Worm (Caenorhabditis elegans): ENCODE measurements around the gene osm-5.

osm-5 gene

DNA sequence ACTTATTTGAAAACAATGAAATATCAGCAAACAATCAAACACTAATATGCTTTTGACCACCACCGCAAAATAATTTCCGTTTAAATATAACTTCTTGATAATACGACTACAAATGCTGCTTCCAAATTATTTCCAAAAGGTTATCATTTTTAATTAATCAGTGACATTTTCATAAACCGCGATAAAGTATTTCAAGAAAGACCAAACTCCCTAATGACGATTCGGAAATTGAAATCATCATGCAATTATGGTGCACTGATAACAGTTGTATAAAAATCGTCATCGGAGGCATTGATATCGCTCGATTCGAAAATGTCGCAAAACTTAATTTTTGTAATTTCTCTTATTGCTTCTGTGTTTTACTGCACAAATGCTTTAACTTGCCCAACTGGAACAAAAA lies 47.4 kb downstream of the osm-5 start, which contains the start of gene clec-265:
Gene clec-265, plus strand, starts transcription at position 300 of the 400 bp plus-strand sequence.
- TF ChIP-seq ceh-91 (GFP tag; IDR thresholded peaks at IDR 0.05) (no peak), sea-2 (GFP tag; IDR thresholded peaks at IDR 0.05) (no peak), lin-54 (GFP tag; optimal IDR thresholded peaks at IDR 0.05) (no peak), snpc-4 (GFP tag; optimal IDR thresholded peaks at IDR 0.05) (no peak), snpc-4 (tag; optimal IDR thresholded peaks at IDR 0.05) (no peak), nhr-80 (tag; optimal IDR thresholded peaks at IDR 0.05) (peak; percentile 89), atf-7 (tag; optimal IDR thresholded peaks at IDR 0.05) (peak; percentile 10)

DNA sequence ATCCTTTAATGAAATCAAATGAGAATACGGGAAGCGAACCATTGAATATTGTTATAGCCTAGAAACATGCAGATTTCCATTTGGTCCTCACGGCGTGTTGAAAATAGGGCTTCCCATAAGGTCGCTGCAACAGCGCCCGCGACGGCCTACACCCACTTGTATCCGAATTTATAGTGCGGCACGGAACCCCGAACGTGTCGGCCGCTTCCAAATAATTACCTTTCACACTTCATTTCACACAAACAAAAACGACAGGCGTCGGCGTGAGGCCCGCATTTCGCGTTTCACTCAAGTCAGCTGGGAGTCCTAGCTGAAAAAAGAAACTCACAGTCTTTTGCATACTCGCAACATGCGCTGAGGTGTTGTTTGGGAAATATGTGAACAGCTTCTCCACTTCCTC lies 49.4 kb downstream of the osm-5 start:
- TF ChIP-seq madf-3 (GFP tag; IDR thresholded peaks at IDR 0.05) (no peak), snpc-4 (GFP tag; optimal IDR thresholded peaks at IDR 0.05) (no peak), snpc-4 (tag; optimal IDR thresholded peaks at IDR 0.05) (peak in 2 of 4 experiments; percentile 61 to 80)

DNA sequence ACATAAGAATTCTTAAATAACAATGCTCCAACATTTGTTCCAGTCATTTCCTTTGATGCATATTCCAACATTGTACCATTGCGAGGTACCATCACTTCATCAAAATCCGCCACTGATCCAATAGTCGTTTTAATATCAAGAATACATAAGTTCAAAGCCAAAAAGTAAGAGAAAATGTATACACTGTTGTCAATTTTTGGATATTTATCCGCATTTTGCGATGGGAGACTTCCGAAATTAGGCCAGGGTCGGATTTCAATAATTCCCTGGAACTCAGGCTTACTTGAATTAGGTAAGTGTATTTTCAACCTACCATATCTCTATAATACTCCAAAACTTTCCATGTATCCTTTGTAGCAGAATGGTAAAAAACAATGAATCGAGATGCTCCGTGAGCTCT lies 50.1 kb downstream of the osm-5 start, which contains the start of gene M02F4.2:
Gene M02F4.2, minus strand, starts transcription at position 101 of the 400 bp plus-strand sequence.
- TF ChIP-seq athp-1 (tag; optimal IDR thresholded peaks at IDR 0.05), result no peak
- no peak for TF ChIP-seq hrde-1 (tag; optimal IDR thresholded peaks at IDR 0.05; ENCODE audit: borderline replicate concordance)
- no peak for TF ChIP-seq nfya-1 (tag; optimal IDR thresholded peaks at IDR 0.05; ENCODE audit: borderline replicate concordance, insufficient read depth)
- no peak for TF ChIP-seq lir-1 (GFP tag; conservative IDR thresholded peaks at IDR 0.05)

DNA sequence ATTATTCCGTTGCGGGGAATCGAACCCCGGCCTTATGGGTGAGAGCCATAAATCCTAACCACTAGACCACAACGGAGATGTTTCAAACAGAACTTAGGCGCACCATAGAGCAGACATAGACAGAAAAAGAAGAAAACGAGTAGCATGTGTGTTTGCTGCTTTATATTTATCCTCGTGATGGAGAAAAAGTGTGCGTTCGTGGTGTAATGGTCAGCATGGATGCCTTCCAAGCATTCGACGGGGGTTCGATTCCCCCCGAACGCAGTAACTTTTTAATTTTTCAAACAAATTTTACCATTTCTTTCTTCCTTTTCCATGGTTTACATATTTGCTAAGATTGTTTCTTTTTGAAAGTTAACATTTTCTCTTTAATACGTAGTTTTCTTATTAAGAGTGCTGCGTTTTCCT lies 51.9 kb downstream of the osm-5 start:
- TF ChIP-seq ekl-4 (GFP tag; IDR thresholded peaks at IDR 0.05), result peak; percentile 93
- TF ChIP-seq lag-1 (GFP tag; IDR thresholded peaks at IDR 0.05), result peak; percentile 94; the same call in 1 of the 2 replicates
- TF ChIP-seq tlf-1 (GFP tag; optimal IDR thresholded peaks at IDR 0.05), result peak; percentile 79
- peak; percentile 97 for TF ChIP-seq mxl-1 (tag; optimal IDR thresholded peaks at IDR 0.05)
- TF ChIP-seq rcor-1 (GFP tag; IDR thresholded peaks at IDR 0.05), result peak; percentile 95
- peak; percentile 95 for TF ChIP-seq Y53G8AR.9 (GFP tag; conservative IDR thresholded peaks at IDR 0.05)
- peak; percentile 83 for TF ChIP-seq K12H6.12 (tag; optimal IDR thresholded peaks at IDR 0.05)
- peak; percentile 91 for TF ChIP-seq sea-2 (GFP tag; IDR thresholded peaks at IDR 0.05)
- peak; percentile 88 for TF ChIP-seq C06A6.2 (GFP tag; conservative IDR thresholded peaks at IDR 0.05)
- peak; percentile 80 for TF ChIP-seq F57C9.4 (tag; optimal IDR thresholded peaks at IDR 0.05)
- 0 out of 2 replicates have a peak, but pooled peaks have one; percentile 22 for TF ChIP-seq madf-8 (GFP tag; conservative IDR thresholded peaks at IDR 0.05)
- TF ChIP-seq attf-3 (GFP tag; conservative IDR thresholded peaks at IDR 0.05), result peak; percentile 71
- peak; percentile 80 for TF ChIP-seq C17E4.6 (GFP tag; IDR thresholded peaks at IDR 0.05)
- peak; percentile 98 for TF ChIP-seq nfyb-1 (GFP tag; IDR thresholded peaks at IDR 0.05)
- TF ChIP-seq F57A8.1 (GFP tag; optimal IDR thresholded peaks at IDR 0.05), result peak; percentile 94
- TF ChIP-seq efl-1 (GFP tag; optimal IDR thresholded peaks at IDR 0.05), result no peak
- TF ChIP-seq F33H1.4 (GFP tag; IDR thresholded peaks at IDR 0.05), result peak; percentile 32
- TF ChIP-seq ztf-26 (tag; optimal IDR thresholded peaks at IDR 0.05), result peak; percentile 93
- peak; percentile 96 for TF ChIP-seq F23B12.7 (tag; optimal IDR thresholded peaks at IDR 0.05; ENCODE audit: insufficient read depth)
- TF ChIP-seq dpl-1 (GFP tag; optimal IDR thresholded peaks at IDR 0.05), result peak; percentile 44
- TF ChIP-seq unc-130 (GFP tag; optimal IDR thresholded peaks at IDR 0.05), result peak; percentile 56
- TF ChIP-seq him-1 (tag; optimal IDR thresholded peaks at IDR 0.05), result peak; percentile 100
- TF ChIP-seq nhr-90 (tag; optimal IDR thresholded peaks at IDR 0.05), result peak; percentile 94
- TF ChIP-seq F39B2.1 (GFP tag; IDR thresholded peaks at IDR 0.05), result 0 out of 2 replicates have a peak, but pooled peaks have one; percentile 13
- peak; percentile 91 for TF ChIP-seq B0035.1 (tag; optimal IDR thresholded peaks at IDR 0.05)
- TF ChIP-seq cebp-1 (GFP tag; IDR thresholded peaks at IDR 0.05), result peak; percentile 84
- TF ChIP-seq cebp-1 (tag; optimal IDR thresholded peaks at IDR 0.05), result peak; percentile 91
- peak; percentile 59 for TF ChIP-seq ceh-91 (GFP tag; IDR thresholded peaks at IDR 0.05)
- peak; percentile 98 for TF ChIP-seq ceh-79 (tag; optimal IDR thresholded peaks at IDR 0.05)
- no peak for TF ChIP-seq nfya-1 (tag; optimal IDR thresholded peaks at IDR 0.05; ENCODE audit: borderline replicate concordance, insufficient read depth)
- peak; percentile 84 for TF ChIP-seq ztf-18 (tag; optimal IDR thresholded peaks at IDR 0.05)
- TF ChIP-seq nhr-27 (tag; optimal IDR thresholded peaks at IDR 0.05), result peak; percentile 95
- TF ChIP-seq madf-6 (GFP tag; IDR thresholded peaks at IDR 0.05), result peak; percentile 82
- TF ChIP-seq B0336.3 (GFP tag; IDR thresholded peaks at IDR 0.05), result peak; percentile 92
